Fruit fly (Drosophila melanogaster) whole organism, larva: ENCODE data around the gene CG11902.

Experiments
- noc ChIP-seq: fragments of 200-800 bp; sonication (Bioruptor generic); optimal IDR thresholded peaks from 3 replicates; lab custom pipeline; 2019; ENCODE audit warnings: missing biosample characterization, mild to moderate bottlenecking, missing genetic modification characterization, moderate library complexity

The CG11902 gene

DNA sequence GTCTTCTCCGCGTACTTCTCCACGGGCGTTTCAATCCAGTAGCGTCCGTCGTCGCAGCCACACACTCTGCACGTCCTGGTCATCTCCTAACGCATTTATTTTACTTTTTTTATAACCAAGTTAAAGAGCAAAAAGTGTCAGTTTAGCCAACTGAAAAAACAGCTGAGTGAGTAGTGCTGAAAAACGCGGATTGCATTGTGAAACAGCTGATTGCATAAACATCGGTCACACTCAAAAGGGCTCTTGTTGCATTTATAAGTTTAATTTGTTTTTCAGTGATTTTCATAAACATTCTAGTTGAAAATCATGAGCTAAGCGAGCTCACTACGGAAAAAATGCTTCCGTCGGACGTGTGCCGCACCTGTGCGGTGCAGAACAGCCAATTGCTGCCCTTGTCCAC, at the start of gene CG11902, which contains the start of gene CG10669:
Gene CG11902, plus strand, starts transcription at position 193 of the 400 bp plus-strand sequence.
Gene CG10669, minus strand, starts transcription at position 179 of the 400 bp plus-strand sequence.
- no peak for TF ChIP-seq noc (tag; lab: Kevin White, UChicago)

DNA sequence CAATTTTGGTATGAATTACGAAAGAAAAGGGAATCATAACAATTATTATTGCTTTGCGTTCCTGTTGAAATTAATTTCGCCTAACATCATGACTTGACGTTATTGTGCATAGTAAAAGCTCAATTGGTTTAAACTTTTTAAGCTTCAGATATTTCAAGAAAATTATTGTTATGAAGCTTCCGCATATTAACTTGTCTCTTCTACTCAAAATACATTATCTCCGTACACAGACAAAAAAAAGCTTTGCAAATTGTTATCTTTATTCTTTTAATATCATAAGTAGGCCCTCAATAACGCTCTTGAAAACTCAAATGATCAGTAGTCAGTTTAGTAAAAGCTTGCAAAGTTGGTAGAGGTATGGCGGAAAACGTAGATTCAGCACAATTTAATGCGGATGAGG, 47.9 kb upstream of the CG11902 start, which contains the start of gene CG13658:
Gene CG13658, plus strand, starts transcription at position 347 of the 400 bp plus-strand sequence.
- no peak for TF ChIP-seq noc (tag; lab: Kevin White, UChicago)

DNA sequence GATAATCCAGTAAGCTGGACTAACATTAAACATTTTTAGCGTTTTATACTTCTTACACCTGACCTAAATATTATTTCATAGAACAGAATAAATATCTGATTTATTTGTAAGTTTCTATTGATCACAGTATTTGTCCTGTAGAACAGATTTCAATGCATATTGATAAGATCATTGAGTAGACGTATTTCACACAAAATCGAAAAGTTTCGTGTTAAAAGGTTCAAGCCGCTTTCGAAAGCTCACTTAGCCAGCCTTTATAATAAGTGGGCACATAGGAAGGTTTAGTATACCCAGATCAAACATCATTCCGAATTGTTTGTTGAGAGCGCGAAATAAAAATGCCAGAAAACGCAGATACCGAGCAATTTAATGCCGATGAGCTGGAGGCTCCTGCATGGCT, 45.5 kb upstream of the CG11902 start, which contains the start of gene CG11893:
Gene CG11893, plus strand, starts transcription at position 301 of the 400 bp plus-strand sequence.
- no peak for TF ChIP-seq noc (tag; lab: Kevin White, UChicago)

DNA sequence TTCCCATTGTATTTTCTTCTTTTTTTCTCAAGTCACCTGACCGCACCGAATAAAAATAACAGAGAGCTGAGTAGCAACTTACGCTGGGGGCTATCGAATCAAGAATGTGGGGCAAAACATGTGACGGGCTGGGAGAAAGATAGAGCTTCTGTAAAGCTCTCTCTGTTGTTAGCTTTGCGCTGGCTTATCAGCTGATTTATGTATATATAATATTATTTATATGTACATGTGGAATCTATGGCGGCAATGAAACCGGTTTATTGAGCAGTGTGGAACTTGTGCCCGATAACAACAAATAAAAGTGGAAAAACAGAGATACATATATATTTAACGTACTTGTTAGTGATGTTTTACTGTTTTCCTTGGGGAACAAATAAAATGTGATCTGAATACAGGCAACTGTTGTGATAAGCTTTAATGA, 42.2 kb upstream of the CG11902 start, which contains the start of gene CG31098:
Gene CG31098, minus strand, starts transcription at position 114 of the 421 bp plus-strand sequence.
- peak; percentile 59 for TF ChIP-seq noc (tag; lab: Kevin White, UChicago)

DNA sequence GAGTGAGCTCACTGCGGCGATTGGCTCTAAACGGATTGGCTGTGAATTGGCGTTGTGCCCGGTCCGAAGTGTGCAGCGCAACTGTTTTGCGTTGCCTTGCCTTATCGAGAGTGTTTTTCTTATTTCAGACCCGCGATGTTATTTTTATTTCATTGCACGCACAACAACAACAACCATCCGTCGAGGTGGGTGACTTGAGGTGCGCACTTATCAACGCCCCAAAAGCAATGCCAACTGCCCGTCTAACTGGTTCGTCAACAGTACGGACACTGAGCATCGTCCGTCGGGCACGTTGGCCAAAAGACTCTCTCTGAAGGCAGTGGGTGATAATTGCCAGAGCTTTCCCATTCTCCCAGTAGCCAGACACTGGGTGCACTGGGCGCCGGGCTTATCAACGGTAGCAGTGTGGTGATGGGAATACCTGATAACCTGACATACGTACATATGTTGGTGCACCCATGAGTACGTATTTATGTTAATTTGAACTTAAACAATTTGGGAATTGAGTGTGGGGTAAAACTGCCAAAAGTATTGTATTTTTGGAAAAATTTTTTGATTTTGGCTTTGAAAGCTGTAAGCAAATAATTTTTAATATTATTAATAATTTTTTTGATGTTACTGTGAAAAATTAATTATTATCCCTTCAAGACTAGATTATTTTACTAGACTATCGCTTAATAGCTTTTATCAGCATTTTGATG, 39.6 kb upstream of the CG11902 start, which contains the start of gene CG31102:
Gene CG31102, minus strand, starts transcription at position 275 of the 701 bp plus-strand sequence.
- TF ChIP-seq noc (tag; lab: Kevin White, UChicago): peak; percentile 65

DNA sequence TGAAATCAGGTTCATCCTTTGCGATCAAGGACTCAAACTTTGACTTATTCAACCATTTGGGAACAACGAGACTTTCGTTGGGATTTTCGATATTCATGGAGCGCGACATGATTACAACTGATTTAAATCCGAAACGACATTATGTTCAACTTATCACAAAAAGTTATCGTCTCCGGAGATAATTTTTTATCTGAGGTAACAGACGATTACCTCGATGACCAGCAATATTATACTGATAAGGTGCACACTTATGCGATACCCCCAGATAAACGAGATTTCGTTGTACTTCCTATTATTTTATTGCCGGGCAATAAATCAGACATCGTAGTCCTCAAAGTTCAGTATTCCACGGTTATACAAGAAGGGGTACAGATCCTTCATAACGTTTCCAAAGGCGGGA, 37.4 kb upstream of the CG11902 start, which contains the start of gene CG31097:
Gene CG31097, minus strand, starts transcription at position 101 of the 400 bp plus-strand sequence.
- TF ChIP-seq noc (tag; lab: Kevin White, UChicago): no peak

DNA sequence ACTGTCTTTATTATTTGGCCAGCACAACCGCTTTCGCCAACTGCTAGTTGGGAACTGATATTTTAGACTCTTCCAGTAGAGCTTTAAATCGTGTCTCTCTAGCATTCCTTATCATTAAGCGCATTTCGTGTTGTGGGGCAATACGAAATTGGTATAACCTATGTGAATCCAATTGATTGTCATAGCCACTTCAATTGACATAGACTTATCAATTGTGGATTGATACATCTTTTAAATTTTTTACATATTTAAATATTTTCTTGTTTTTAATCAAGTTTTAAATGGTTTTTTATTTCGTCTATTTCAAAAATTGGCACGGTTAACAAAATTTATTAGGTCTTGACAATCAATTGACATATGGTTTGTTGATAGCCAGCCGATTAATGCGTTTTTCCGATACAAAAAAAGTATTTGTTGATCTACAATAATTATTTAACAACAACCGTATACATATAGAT, 35.5 kb upstream of the CG11902 start, which contains the start of gene CG31288:
Gene CG31288, minus strand, starts transcription at position 51 of the 458 bp plus-strand sequence.
- no peak for TF ChIP-seq noc (tag; lab: Kevin White, UChicago)

DNA sequence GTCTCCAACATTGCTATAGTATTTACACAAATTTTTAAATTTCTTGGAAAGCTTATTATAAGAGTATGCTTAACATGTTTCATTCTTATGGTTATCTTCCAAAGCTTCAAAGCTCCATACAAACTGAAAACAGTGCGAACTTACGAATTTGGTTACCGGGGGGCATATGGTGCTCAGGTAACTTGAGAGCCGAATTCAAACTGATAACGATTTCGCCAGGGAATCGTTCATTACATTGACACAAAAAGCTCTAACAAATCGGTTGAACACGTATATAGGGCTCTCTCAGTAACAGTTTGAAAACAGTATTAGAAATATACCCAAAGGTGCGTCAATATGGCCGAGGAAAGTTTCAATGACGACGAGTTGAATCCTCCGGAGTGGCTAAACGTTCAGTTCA, 34.5 kb upstream of the CG11902 start, which contains the start of gene CG13659:
Gene CG13659, plus strand, starts transcription at position 317 of the 400 bp plus-strand sequence.
- no peak for TF ChIP-seq noc (tag; lab: Kevin White, UChicago)

DNA sequence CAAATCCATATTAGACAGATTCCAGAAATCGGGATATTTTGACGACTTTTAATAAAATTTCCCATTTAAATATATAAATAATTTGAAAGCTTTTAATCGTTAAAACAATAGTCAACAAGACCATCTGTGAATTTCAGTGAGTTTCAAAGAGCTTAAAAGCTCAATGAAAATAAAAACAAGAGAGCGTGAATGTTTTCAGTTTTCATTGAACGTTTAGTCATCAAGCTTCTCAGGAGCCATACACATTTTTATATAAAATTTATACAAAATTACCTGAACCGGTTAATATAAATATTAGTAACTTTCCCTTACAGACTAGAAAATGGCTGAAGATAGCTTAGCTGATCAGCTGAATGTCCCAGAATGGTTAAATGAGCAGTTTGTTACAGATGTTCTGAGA, 32.8 kb upstream of the CG11902 start, which contains the start of gene CG31370:
Gene CG31370, plus strand, starts transcription at position 226 of the 400 bp plus-strand sequence.
- TF ChIP-seq noc (tag; lab: Kevin White, UChicago): no peak

DNA sequence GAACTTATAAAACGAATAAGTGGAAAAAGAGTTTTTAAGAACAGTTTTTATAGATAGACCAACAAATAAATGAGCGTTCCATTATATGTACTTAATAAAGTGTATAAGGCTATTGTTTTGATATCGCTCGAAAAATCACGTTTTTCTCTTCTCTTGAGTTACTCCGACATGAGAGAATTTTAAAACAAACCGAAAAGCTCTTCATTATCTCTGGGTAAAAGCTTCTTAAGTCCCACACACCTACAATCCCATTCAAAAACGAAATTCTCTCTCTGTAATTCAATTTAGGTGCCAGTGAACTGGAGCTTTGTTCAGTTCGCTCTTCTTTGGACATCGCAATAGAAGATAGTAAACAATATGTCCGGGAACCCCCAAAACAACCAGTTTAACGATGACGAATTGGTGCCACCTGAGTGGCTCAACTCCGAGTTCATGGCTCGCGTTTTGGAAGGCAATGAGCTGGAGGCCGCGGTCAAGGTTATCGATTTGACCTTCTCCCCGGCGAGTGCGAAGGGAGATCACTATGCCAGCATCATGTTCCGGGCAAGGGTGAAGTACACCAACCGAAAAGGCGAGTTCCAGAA, 31.1 kb upstream of the CG11902 start, which contains the start of gene CG31436:
Gene CG31436, plus strand, starts transcription at position 281 of the 584 bp plus-strand sequence.
- TF ChIP-seq noc (tag; lab: Kevin White, UChicago): no peak

DNA sequence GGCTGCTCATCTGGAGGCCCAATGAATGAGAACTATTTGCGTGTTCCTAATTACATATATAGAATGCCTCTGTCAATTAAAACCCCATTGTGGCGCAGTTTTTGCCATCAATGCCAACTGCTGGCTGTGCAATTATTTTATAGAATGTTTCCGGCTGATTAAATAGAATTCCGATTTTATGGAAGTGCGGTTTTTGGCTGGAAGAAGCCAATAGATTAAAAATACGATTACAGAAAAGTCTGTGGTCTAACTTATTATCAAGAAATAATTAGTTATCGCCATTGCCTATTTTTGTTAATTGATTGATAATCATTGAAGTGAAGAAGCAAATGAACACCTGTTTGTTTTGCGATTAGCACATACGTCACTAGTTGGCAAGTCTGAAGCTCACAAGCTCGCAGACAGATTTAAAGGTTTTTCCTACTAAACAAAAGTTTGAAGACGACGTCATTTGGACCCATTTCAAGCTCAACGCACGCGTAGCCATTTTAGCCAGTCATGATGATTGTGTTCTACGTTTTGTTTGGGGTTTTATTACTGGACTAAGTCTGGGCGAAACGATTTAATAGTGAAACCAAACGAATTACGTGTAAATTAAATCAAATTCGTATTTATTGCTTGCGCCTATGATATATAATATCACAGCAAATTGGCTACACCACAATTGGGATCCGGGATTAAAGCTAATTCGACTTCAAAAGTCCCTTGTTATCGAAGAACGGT, 29.1 kb upstream of the CG11902 start:
- TF ChIP-seq noc (tag; lab: Kevin White, UChicago): peak; percentile 47

DNA sequence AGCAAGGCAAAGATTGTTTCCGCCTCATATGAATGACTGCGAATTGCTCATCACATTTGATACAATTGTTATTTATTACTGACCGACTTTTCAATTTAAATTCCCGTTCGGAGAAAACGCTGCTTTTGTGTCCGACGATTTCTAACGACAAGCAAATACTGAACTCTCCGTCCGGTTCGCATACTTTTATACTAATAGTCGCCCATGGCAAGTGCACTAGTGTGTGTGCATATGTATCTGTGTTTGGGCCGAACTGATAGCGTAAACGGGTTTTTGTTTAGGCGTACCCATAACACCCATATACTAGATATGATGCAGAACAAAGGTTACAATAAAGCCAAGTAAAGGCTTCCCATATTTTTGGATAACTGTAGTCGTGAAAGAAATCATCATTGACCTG, 26.8 kb upstream of the CG11902 start, which contains the start of gene CG10550:
Gene CG10550, minus strand, starts transcription at position 164 of the 400 bp plus-strand sequence.
- no peak for TF ChIP-seq noc (tag; lab: Kevin White, UChicago)

DNA sequence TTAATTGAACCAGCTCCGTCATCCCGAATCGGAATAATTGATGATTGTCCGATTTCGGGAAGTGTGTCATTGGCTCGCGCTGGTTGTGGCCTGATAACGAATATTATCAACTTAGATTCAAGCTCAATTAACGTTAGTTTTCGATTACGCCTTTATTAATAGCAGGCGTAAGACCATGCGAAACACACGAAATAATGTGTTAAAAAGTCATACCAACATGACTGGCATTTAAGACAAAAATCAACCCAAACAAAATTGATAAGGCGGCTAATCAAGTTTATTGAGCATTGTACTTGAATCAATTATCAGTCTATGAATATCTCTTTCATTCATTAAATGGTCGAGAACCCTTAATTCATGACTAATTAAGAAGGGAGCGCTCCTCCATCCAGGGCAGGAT, 25.9 kb upstream of the CG11902 start:
- TF ChIP-seq noc (tag; lab: Kevin White, UChicago): peak; percentile 1

DNA sequence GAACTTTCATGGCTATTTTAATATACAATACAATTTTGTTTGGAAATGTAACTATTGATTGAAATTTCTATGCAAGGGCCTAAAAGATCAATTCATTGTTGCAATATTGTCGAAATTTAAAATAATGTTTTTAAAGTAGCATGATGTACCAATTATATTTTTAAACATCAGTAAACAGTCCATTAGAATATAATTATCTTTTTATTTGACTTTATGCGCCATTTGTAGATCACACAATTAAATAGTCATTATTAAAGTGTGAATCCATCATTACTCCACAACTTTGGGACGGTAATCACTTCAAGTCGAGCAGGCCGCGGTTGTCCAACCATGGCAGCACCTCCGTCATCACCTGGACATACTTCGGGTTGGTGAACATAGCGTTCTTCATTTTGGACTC, 24.2 kb upstream of the CG11902 start, which contains the start of gene CG31099:
Gene CG31099, minus strand, starts transcription at position 101 of the 400 bp plus-strand sequence.
- no peak for TF ChIP-seq noc (tag; lab: Kevin White, UChicago)

DNA sequence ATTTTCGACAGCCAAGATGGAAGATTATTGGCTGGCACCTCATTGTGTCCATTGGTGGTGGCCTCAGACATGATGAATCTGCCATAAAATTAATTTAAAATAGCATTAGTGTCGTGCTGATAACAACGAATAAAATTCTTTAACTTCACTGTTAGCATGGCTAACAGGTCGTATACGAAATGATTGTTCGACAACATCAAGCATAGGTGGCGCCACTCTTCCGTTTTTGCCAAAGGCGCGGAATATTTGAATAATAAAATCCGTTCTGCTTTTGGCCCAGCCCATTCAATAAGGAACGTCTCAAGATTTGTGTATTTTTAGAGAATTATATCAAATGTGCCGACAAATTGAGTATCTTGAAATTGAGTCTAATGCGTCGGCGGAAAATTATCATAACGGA, 22.5 kb upstream of the CG11902 start:
- no peak for TF ChIP-seq noc (tag; lab: Kevin White, UChicago)
